Fruit fly (Drosophila melanogaster): ENCODE data around the gene CG18765.

DNA sequence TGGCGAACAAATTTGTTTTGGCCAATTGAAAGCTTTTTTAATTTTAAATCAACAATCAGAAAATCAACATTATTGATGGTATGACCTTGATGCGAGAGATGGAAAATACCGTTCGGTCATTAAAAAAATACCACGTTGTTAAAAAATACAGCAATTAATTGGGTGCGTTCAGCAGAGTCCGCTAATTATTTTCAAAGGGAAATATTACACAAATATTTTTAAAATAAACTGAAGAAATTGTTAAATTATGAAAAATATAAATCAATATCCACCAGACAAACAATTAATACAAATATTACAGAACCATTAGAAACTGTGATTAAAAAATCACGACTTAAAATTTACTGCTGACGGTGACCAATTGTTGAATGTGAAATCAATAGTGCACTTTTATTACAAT lies 13.6 kb downstream of the CG18765 start, which contains the start of gene CG18476:
- no peak for TF ChIP-seq toe (GFP tag; optimal IDR thresholded peaks at IDR 0.05)
- peak; percentile 75 for TF ChIP-seq Clk (GFP tag; optimal IDR thresholded peaks at IDR 0.05)
- peak; percentile 96 for TF ChIP-seq CG7101 (tag; optimal IDR thresholded peaks at IDR 0.05)
- no peak for TF ChIP-seq cnc (optimal IDR thresholded peaks at IDR 0.05)
- TF ChIP-seq Mnt (GFP tag; optimal IDR thresholded peaks at IDR 0.05) = peak; percentile 70
- TF ChIP-seq bab1 (GFP tag; optimal IDR thresholded peaks at IDR 0.05) = peak; percentile 97
- peak; percentile 86 for TF ChIP-seq CG1620 (GFP tag; optimal IDR thresholded peaks at IDR 0.05)
- TF ChIP-seq CG12768 (GFP tag; optimal IDR thresholded peaks at IDR 0.05) = peak; percentile 92
